Worm (Caenorhabditis elegans): ENCODE results near the gene F36H12.4.
"Not testable (repeated sequence)": the region's sequence is repeated elsewhere in the genome, so short reads cannot be mapped to it uniquely, and the experiment has no call there.

The F36H12.4 gene

DNA sequence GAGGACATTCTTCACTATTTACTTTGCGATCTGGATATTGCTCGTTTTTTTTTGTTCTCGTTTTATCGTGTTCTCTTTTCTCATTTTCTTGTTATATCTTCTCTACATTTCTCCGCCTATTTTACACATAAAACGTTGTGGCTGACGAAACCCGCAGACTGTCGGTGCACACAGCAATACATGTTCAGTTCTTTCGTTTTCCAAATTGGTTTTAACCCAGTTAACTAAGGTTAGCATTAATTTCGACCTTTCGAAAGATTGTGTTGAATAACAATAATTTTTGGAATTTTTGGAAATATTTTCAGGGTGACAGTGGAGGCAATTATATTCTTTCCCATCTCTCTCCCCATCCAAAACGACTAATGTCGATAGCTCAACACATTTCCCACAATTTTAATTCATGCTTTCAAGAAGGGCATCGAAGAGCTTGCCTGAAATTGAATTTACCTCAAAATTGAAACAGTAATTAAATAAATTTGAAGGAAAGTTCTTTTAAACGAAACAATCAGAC is 4.1 kb upstream of the F36H12.4 start:
- TF ChIP-seq tbp1 (GFP tag; optimal IDR thresholded peaks at IDR 0.05) (peak; percentile 69), xnd-1 (tag; optimal IDR thresholded peaks at IDR 0.05) (peak; percentile 7), D2030.7 (GFP tag; IDR thresholded peaks at IDR 0.05) (peak; percentile 95), lsl-1 (GFP tag; optimal IDR thresholded peaks at IDR 0.05) (peak; percentile 34), ama-1 (optimal IDR thresholded peaks at IDR 0.05) (peak; percentile 26), ceh-100 (GFP tag; IDR thresholded peaks at IDR 0.05) (peak; percentile 35; the same call in 1 of the 2 replicates), aptf-3 (GFP tag; IDR thresholded peaks at IDR 0.05) (0 out of 2 replicates have a peak, but pooled peaks have one; percentile 8), dox-1 (GFP tag; IDR thresholded peaks at IDR 0.05) (peak; percentile 89), hrde-1 (tag; optimal IDR thresholded peaks at IDR 0.05; ENCODE audit: borderline replicate concordance) (peak; percentile 42), Y56A3A.18 (GFP tag; IDR thresholded peaks at IDR 0.05) (peak; percentile 41; the same call in 1 of the 2 replicates), lin-26 (GFP tag; IDR thresholded peaks at IDR 0.05) (peak; percentile 63; the same call in 1 of the 2 replicates), snpc-1.1 (tag; optimal IDR thresholded peaks at IDR 0.05; ENCODE audit: insufficient read depth) (peak; percentile 88), hsf-1 (GFP tag; IDR thresholded peaks at IDR 0.05) (peak; percentile 63; the same call in 1 of the 2 replicates), B0019.2 (GFP tag; conservative IDR thresholded peaks at IDR 0.05) (0 out of 2 replicates have a peak, but pooled peaks have one; percentile 28), hmg-1.2 (GFP tag; IDR thresholded peaks at IDR 0.05) (peak; percentile 82), ztf-25 (GFP tag; IDR thresholded peaks at IDR 0.05) (0 out of 2 replicates have a peak, but pooled peaks have one; percentile 73), B0336.3 (GFP tag; IDR thresholded peaks at IDR 0.05) (0 out of 2 replicates have a peak, but pooled peaks have one; percentile 26), snpc-4 (GFP tag; optimal IDR thresholded peaks at IDR 0.05) (peak; percentile 93), snpc-4 (tag; optimal IDR thresholded peaks at IDR 0.05) (peak; percentile 84 to 97 (median 95)), Y79H2A.3 (GFP tag; conservative IDR thresholded peaks at IDR 0.05) (0 out of 2 replicates have a peak, but pooled peaks have one; percentile 12), Y53G8AR.9 (GFP tag; conservative IDR thresholded peaks at IDR 0.05) (peak; percentile 65; the same call in 1 of the 2 replicates), ceh-91 (GFP tag; IDR thresholded peaks at IDR 0.05) (peak; percentile 38; the same call in 1 of the 2 replicates), madf-6 (GFP tag; IDR thresholded peaks at IDR 0.05) (peak; percentile 80), pbrm-1 (GFP tag; IDR thresholded peaks at IDR 0.05) (peak; percentile 85), F33H1.4 (GFP tag; IDR thresholded peaks at IDR 0.05) (peak; percentile 52; the same call in 1 of the 2 replicates), rcor-1 (GFP tag; IDR thresholded peaks at IDR 0.05) (peak; percentile 38; the same call in 1 of the 2 replicates), ekl-4 (GFP tag; IDR thresholded peaks at IDR 0.05) (peak; percentile 82), snpc-1.3 (tag; optimal IDR thresholded peaks at IDR 0.05; ENCODE audit: insufficient read depth) (peak; percentile 15), attf-6 (GFP tag; IDR thresholded peaks at IDR 0.05) (peak; percentile 99), madf-3 (GFP tag; IDR thresholded peaks at IDR 0.05) (0 out of 2 replicates have a peak, but pooled peaks have one; percentile 38), mcd-1 (GFP tag; IDR thresholded peaks at IDR 0.05) (peak; percentile 56; the same call in 1 of the 2 replicates), ztf-28 (GFP tag; IDR thresholded peaks at IDR 0.05) (0 out of 2 replicates have a peak, but pooled peaks have one; percentile 53), F49E8.2 (tag; optimal IDR thresholded peaks at IDR 0.05; ENCODE audit: insufficient read depth) (peak; percentile 69), nfyb-1 (GFP tag; IDR thresholded peaks at IDR 0.05) (peak; percentile 62; the same call in 1 of the 2 replicates), C17E4.6 (GFP tag; IDR thresholded peaks at IDR 0.05) (peak; percentile 55; the same call in 1 of the 2 replicates)
- TF ChIP-seq ama-1 (GFP tag; optimal IDR thresholded peaks at IDR 0.05): not testable (repeated sequence)

DNA sequence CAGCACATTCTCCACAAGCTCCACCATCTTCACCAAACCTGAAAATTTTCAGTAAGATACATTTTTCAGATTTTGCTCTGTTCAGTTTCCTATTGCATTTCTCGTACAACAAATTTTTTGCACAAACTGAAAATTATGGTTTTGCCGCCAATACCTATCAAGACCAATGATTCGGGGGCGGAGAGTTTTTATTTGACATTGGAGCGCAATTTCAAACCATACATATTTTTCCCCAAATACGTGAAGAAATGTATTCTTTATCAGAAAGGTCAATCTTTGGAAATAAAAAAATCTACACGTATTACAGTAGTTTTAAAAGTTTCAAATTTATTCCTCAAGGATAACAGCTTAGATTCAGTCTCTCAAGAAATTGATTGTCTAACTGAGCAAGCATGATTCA is 2.4 kb upstream of the F36H12.4 start, which contains the start of gene F36H12.5:
Gene F36H12.5, plus strand, starts transcription at position 301 of the 400 bp plus-strand sequence.
- TF ChIP-seq ztf-18 (tag; optimal IDR thresholded peaks at IDR 0.05) (no peak), attf-3 (GFP tag; conservative IDR thresholded peaks at IDR 0.05) (no peak), madf-6 (GFP tag; IDR thresholded peaks at IDR 0.05) (no peak), hlh-26 (GFP tag; conservative IDR thresholded peaks at IDR 0.05) (no peak), tbp1 (GFP tag; optimal IDR thresholded peaks at IDR 0.05) (no peak), ets-4 (GFP tag; optimal IDR thresholded peaks at IDR 0.05) (no peak), ccch-3 (GFP tag; optimal IDR thresholded peaks at IDR 0.05) (no peak), lag-1 (GFP tag; IDR thresholded peaks at IDR 0.05) (no peak), B0035.1 (tag; optimal IDR thresholded peaks at IDR 0.05) (no peak), nfya-1 (tag; optimal IDR thresholded peaks at IDR 0.05; ENCODE audit: borderline replicate concordance, insufficient read depth) (no peak), attf-5 (GFP tag; optimal IDR thresholded peaks at IDR 0.05) (no peak), tbx-9 (tag; optimal IDR thresholded peaks at IDR 0.05; ENCODE audit: borderline replicate concordance) (no peak), bed-1 (GFP tag; IDR thresholded peaks at IDR 0.05) (no peak), gei-17 (GFP tag; optimal IDR thresholded peaks at IDR 0.05) (no peak)

All from whole organism, young adult.